Fruit fly (Drosophila melanogaster) whole organism, embryonic: Measurements from ENCODE around the gene CG43059.

Experiments
- BtbVII ChIP-seq: fragments of 200-800 bp; sonication (Bioruptor generic); optimal IDR thresholded peaks from 3 replicates; lab custom pipeline; 2017; ENCODE audit warnings: missing biosample characterization, mild to moderate bottlenecking, missing genetic modification characterization
- CG10147 ChIP-seq: fragments of 200-800 bp; sonication (Bioruptor generic); optimal IDR thresholded peaks from 2 replicates; lab custom pipeline; 2019; ENCODE audit warnings: missing biosample characterization, mild to moderate bottlenecking, missing genetic modification characterization, moderate library complexity
- CG10267 ChIP-seq: fragments of 200-800 bp; sonication (Bioruptor generic); optimal IDR thresholded peaks from 2 replicates; lab custom pipeline; 2018; ENCODE audit warnings: missing biosample characterization, mild to moderate bottlenecking, missing genetic modification characterization, moderate library complexity
- CG12071 ChIP-seq: fragments of 200-800 bp; sonication (Bioruptor generic); optimal IDR thresholded peaks from 3 replicates; lab custom pipeline; 2018; ENCODE audit warnings: missing biosample characterization, mild to moderate bottlenecking, missing genetic modification characterization
- CG12391 ChIP-seq: fragments of 200-800 bp; sonication (Bioruptor generic); optimal IDR thresholded peaks from 3 replicates; lab custom pipeline; 2018; ENCODE audit warnings: missing biosample characterization, mild to moderate bottlenecking, missing genetic modification characterization, moderate library complexity
- CG13123 ChIP-seq: fragments of 200-800 bp; sonication (Bioruptor generic); optimal IDR thresholded peaks from 2 replicates; lab custom pipeline; 2016; ENCODE audit warnings: missing biosample characterization, missing genetic modification characterization
- CG13287 ChIP-seq: fragments of 200-800 bp; sonication (Bioruptor generic); IDR thresholded peaks from 2 replicates; pipeline ENCODE4 v1.3.6; 2022; ENCODE audit warnings: missing biosample characterization, missing genetic modification characterization; ENCODE audit not compliant: partially characterized antibody
- CG14667 ChIP-seq: fragments of 200-800 bp; sonication (Bioruptor generic); IDR thresholded peaks from 2 replicates; pipeline ENCODE4 v1.3.6; 2022; ENCODE audit warnings: missing biosample characterization, missing genetic modification characterization
- CG14965 ChIP-seq: fragments of 200-800 bp; sonication (Bioruptor generic); optimal IDR thresholded peaks from 2 replicates; lab custom pipeline; 2016; ENCODE audit warnings: missing biosample characterization, missing genetic modification characterization, borderline replicate concordance
- CG18764 ChIP-seq: fragments of 200-800 bp; sonication (Bioruptor generic); optimal IDR thresholded peaks from 3 replicates; lab custom pipeline; 2016; ENCODE audit warnings: missing biosample characterization, missing genetic modification characterization
- CG2116 ChIP-seq: fragments of 200-800 bp; sonication (Bioruptor generic); optimal IDR thresholded peaks from 3 replicates; lab custom pipeline; 2018; ENCODE audit warnings: missing biosample characterization, mild to moderate bottlenecking, missing genetic modification characterization
- CG2120 ChIP-seq: fragments of 200-800 bp; sonication (Bioruptor generic); optimal IDR thresholded peaks from 3 replicates; lab custom pipeline; 2016; ENCODE audit warnings: missing biosample characterization, missing genetic modification characterization
- CG31388 ChIP-seq: fragments of 200-800 bp; sonication (Bioruptor generic); optimal IDR thresholded peaks from 2 replicates; lab custom pipeline; 2016; ENCODE audit warnings: missing biosample characterization, missing genetic modification characterization
- CG3281 ChIP-seq: fragments of 200-800 bp; sonication (Bioruptor generic); optimal IDR thresholded peaks from 3 replicates; lab custom pipeline; 2017; ENCODE audit warnings: missing biosample characterization, mild to moderate bottlenecking, missing genetic modification characterization
- CG4360 ChIP-seq: fragments of 200-800 bp; sonication (Bioruptor generic); IDR thresholded peaks from 2 replicates; pipeline ENCODE4 v1.3.6; 2022; ENCODE audit warnings: missing biosample characterization, missing genetic modification characterization
- CG4820 ChIP-seq: fragments of 200-800 bp; sonication (Bioruptor generic); optimal IDR thresholded peaks from 3 replicates; lab custom pipeline; 2016; ENCODE audit warnings: missing biosample characterization, missing genetic modification characterization
- CG7372 ChIP-seq: fragments of 200-800 bp; sonication (Bioruptor generic); IDR thresholded peaks from 2 replicates; pipeline ENCODE4 v1.3.6; 2022; ENCODE audit warnings: missing biosample characterization, missing genetic modification characterization
- CG7556 ChIP-seq: fragments of 200-800 bp; sonication (Bioruptor generic); optimal IDR thresholded peaks from 2 replicates; lab custom pipeline; 2017; ENCODE audit warnings: missing biosample characterization, mild to moderate bottlenecking, missing genetic modification characterization
- CTCF ChIP-seq: fragments of 200-800 bp; sonication (Bioruptor generic); optimal IDR thresholded peaks from 2 replicates; lab custom pipeline; 2017; ENCODE audit warnings: missing biosample characterization, mild to moderate bottlenecking, missing genetic modification characterization, moderate library complexity
- Deaf1 ChIP-seq: fragments of 200-800 bp; optimal IDR thresholded peaks from 3 replicates; lab custom pipeline; 2019; ENCODE audit warnings: missing biosample characterization, mild to moderate bottlenecking, missing genetic modification characterization, moderate library complexity
- Dip2 ChIP-seq: fragments of 200-800 bp; sonication (Bioruptor generic); IDR thresholded peaks from 2 replicates; pipeline ENCODE4 v1.3.6; 2022; ENCODE audit warnings: missing biosample characterization, missing genetic modification characterization
- Dp ChIP-seq: fragments of 200-800 bp; sonication (Bioruptor generic); optimal IDR thresholded peaks from 2 replicates; lab custom pipeline; 2018; ENCODE audit warnings: missing biosample characterization, mild to moderate bottlenecking, missing genetic modification characterization, moderate library complexity
- E2f2 ChIP-seq: fragments of 200-800 bp; sonication (Bioruptor generic); IDR thresholded peaks from 2 replicates; pipeline ENCODE4 v1.3.6; 2022; ENCODE audit warnings: missing biosample characterization, missing genetic modification characterization
- HLH54F ChIP-seq: fragments of 200-800 bp; sonication (Bioruptor generic); optimal IDR thresholded peaks from 3 replicates; lab custom pipeline; 2016; ENCODE audit warnings: missing biosample characterization, missing genetic modification characterization
- Hey ChIP-seq: fragments of 200-800 bp; sonication (Bioruptor generic); optimal IDR thresholded peaks from 3 replicates; lab custom pipeline; 2018; ENCODE audit warnings: missing biosample characterization, mild to moderate bottlenecking, missing genetic modification characterization
- MBD-R2 ChIP-seq: fragments of 200-800 bp; sonication (Bioruptor generic); IDR thresholded peaks from 2 replicates; pipeline ENCODE4 v1.3.6; 2022; ENCODE audit warnings: missing biosample characterization, missing genetic modification characterization
- Max ChIP-seq: fragments of 200-800 bp; sonication (Bioruptor generic); optimal IDR thresholded peaks from 2 replicates; lab custom pipeline; 2016; ENCODE audit warnings: missing biosample characterization, mild to moderate bottlenecking, missing genetic modification characterization
- Med ChIP-seq: fragments of 200-800 bp; sonication (Bioruptor generic); peaks from one replicate; lab custom pipeline; 2016; ENCODE audit warnings: missing biosample characterization, missing genetic modification characterization, mild to moderate bottlenecking, inconsistent platforms, moderate library complexity
- Rx ChIP-seq: fragments of 200-800 bp; sonication (Bioruptor generic); IDR thresholded peaks from 2 replicates; pipeline ENCODE4 v1.3.6; 2022; ENCODE audit warnings: missing biosample characterization, missing genetic modification characterization
- Scr ChIP-seq: fragments of 200-800 bp; sonication (Bioruptor generic); IDR thresholded peaks from 2 replicates; pipeline ENCODE4 v1.3.6; 2022; ENCODE audit warnings: missing biosample characterization, missing genetic modification characterization; ENCODE audit not compliant: partially characterized antibody
- Spps ChIP-seq: fragments of 200-800 bp; sonication (Bioruptor generic); optimal IDR thresholded peaks from 2 replicates; lab custom pipeline; 2018; ENCODE audit warnings: missing biosample characterization, mild to moderate bottlenecking, missing genetic modification characterization
- bbx ChIP-seq: fragments of 200-800 bp; sonication (Bioruptor generic); IDR thresholded peaks from 2 replicates; pipeline ENCODE4 v1.3.6; 2022; ENCODE audit warnings: missing biosample characterization, missing genetic modification characterization; ENCODE audit not compliant: partially characterized antibody
- bcd ChIP-seq: fragments of 200-800 bp; sonication (Bioruptor generic); optimal IDR thresholded peaks from 2 replicates; lab custom pipeline; 2017; ENCODE audit warnings: missing biosample characterization, mild to moderate bottlenecking, missing genetic modification characterization
- dmrt11E ChIP-seq: fragments of 200-800 bp; sonication (Bioruptor generic); optimal IDR thresholded peaks from 3 replicates; lab custom pipeline; 2018; ENCODE audit warnings: missing biosample characterization, mild to moderate bottlenecking, missing genetic modification characterization, moderate library complexity
- hth ChIP-seq: fragments of >200 bp; optimal IDR thresholded peaks from 2 replicates; lab custom pipeline; 2017; ENCODE audit warnings: inconsistent platforms
- kni ChIP-seq: fragments of 200-800 bp; sonication (Bioruptor generic); optimal IDR thresholded peaks from 3 replicates; lab custom pipeline; 2017; ENCODE audit warnings: mild to moderate bottlenecking, missing biosample characterization, missing genetic modification reagents, missing genetic modification characterization
- lmd ChIP-seq: fragments of 200-800 bp; sonication (Bioruptor generic); IDR thresholded peaks from 2 replicates; pipeline ENCODE4 v1.3.6; 2022; ENCODE audit warnings: missing biosample characterization, missing genetic modification characterization
- luna ChIP-seq: fragments of 200-800 bp; sonication (Bioruptor generic); optimal IDR thresholded peaks from 2 replicates; lab custom pipeline; 2016; ENCODE audit warnings: missing biosample characterization, missing genetic modification characterization
- pan ChIP-seq, 4 experiments: fragments of >200 bp in 3 of 4; fragments of 200-800 bp in 1 of 4; sonication (Bioruptor generic) in 1 of 4; optimal IDR thresholded peaks in 3 of 4; IDR thresholded peaks in 1 of 4; 2 replicates each; pipeline versions ENCODE4 v1.3.6 to Lab custom; 2017 to 2022; ENCODE audit warnings: missing biosample characterization in 2 of 4, missing genetic modification characterization in 2 of 4, mixed read lengths in 1 of 4
- pros ChIP-seq: fragments of 200-800 bp; sonication (Bioruptor generic); optimal IDR thresholded peaks from 3 replicates; lab custom pipeline; 2019; ENCODE audit warnings: missing biosample characterization, mild to moderate bottlenecking, missing genetic modification characterization, moderate library complexity
- psq ChIP-seq: fragments of 200-800 bp; sonication (Bioruptor generic); optimal IDR thresholded peaks from 2 replicates; lab custom pipeline; 2017; ENCODE audit warnings: missing biosample characterization, missing genetic modification characterization
- row ChIP-seq: fragments of 200-800 bp; sonication (Bioruptor generic); IDR thresholded peaks from 3 replicates; pipeline ENCODE4 v1.3.6; 2022; ENCODE audit warnings: missing biosample characterization, missing genetic modification characterization
- sc ChIP-seq, 3 experiments: fragments of >200 bp in 2 of 3; fragments of 200-800 bp in 1 of 3; sonication (Bioruptor generic) in 1 of 3; optimal IDR thresholded peaks; 2 replicates in 2 of 3; 3 replicates in 1 of 3; lab custom pipeline; 2017; ENCODE audit warnings: mild to moderate bottlenecking in 1 of 3, missing biosample characterization in 1 of 3, missing genetic modification characterization in 1 of 3, missing genetic modification reagents in 1 of 3
- scrt ChIP-seq: fragments of 200-800 bp; sonication (Bioruptor generic); optimal IDR thresholded peaks from 2 replicates; lab custom pipeline; 2018; ENCODE audit warnings: missing biosample characterization, mild to moderate bottlenecking, missing genetic modification characterization, moderate library complexity
- shn ChIP-seq: fragments of 200-800 bp; sonication (Bioruptor generic); optimal IDR thresholded peaks from 3 replicates; lab custom pipeline; 2016; ENCODE audit warnings: missing biosample characterization, missing genetic modification characterization
- slbo ChIP-seq: fragments of 200-800 bp; sonication (Bioruptor generic); IDR thresholded peaks from 2 replicates; pipeline ENCODE4 v1.3.6; 2022; ENCODE audit warnings: missing biosample characterization, missing genetic modification characterization
- so ChIP-seq: fragments of 200-800 bp; sonication (Bioruptor generic); IDR thresholded peaks from 3 replicates; pipeline ENCODE4 v1.3.6; 2022; ENCODE audit warnings: missing biosample characterization, missing genetic modification characterization
- trh ChIP-seq: fragments of 200-800 bp; sonication (Bioruptor generic); optimal IDR thresholded peaks from 2 replicates; lab custom pipeline; 2016; ENCODE audit warnings: missing biosample characterization, missing genetic modification characterization
- ttk ChIP-seq: fragments of 200-800 bp; sonication (Bioruptor generic); IDR thresholded peaks from 2 replicates; pipeline ENCODE4 v2.1.2; 2022; ENCODE audit warnings: missing biosample characterization, missing genetic modification characterization
- twi ChIP-seq: fragments of 200-800 bp; optimal IDR thresholded peaks from 2 replicates; lab custom pipeline; 2019; ENCODE audit warnings: missing biosample characterization, mild to moderate bottlenecking, missing genetic modification characterization, moderate library complexity
- zfh2 ChIP-seq: fragments of 200-800 bp; sonication (Bioruptor generic); optimal IDR thresholded peaks from 2 replicates; lab custom pipeline; 2016; ENCODE audit warnings: missing biosample characterization, missing genetic modification characterization

CG43059 gene

DNA sequence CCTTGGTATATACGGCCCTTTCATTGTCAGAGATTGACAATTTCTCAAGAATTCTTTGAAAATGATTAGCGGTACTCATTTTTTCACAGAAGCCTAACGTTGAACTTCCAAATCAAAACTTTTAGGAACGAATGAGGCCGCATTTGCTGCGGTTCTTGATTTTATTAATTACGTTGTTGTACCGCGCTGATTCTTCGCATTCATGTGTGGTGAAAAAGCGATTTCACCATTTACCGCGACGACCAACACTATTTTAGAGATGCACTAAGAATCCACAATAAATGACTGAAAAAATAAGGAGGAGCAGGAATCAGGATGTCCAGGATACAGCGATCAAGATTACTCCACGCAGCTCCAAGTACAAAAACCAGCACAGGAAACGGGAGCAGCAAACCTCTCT lies 14.9 kb downstream of the CG43059 start, which contains the start of the genes CG7194 and Sbp2 (continued):
- TF ChIP-seq pros (no peak), scrt (GFP tag; lab: Kevin White, UChicago) (no peak), psq (no peak), kni (GFP tag; lab: Kevin White, UChicago) (no peak), CG4820 (GFP tag; lab: Kevin White, UChicago) (no peak), CG13287 (GFP tag; lab: Robert Waterston, UW) (0 out of 2 replicates have a peak, but pooled peaks have one; percentile 17), zfh2 (peak; percentile 23), lmd (no peak), CG14667 (GFP tag; lab: Robert Waterston, UW) (no peak), bbx (GFP tag; lab: Robert Waterston, UW) (peak; percentile 7; the same call in 1 of the 2 replicates), luna (no peak), ttk (GFP tag; lab: Robert Waterston, UW) (no peak), row (GFP tag; lab: Robert Waterston, UW) (peak; percentile 23; the same call in 1 of the 3 replicates), dmrt11E (tag; lab: Kevin White, UChicago) (no peak), CG2120 (GFP tag; lab: Kevin White, UChicago) (peak; percentile 18), CG7556 (no peak), CG18764 (GFP tag; lab: Kevin White, UChicago) (no peak), CG12071 (GFP tag; lab: Kevin White, UChicago) (no peak), bcd (GFP tag; lab: Kevin White, UChicago) (no peak), CTCF (GFP tag; lab: Kevin White, UChicago) (peak; percentile 47), pan (optimal IDR thresholded peaks at IDR 0.05; lab: Kevin White, UChicago) (no peak), pan (GFP tag; optimal IDR thresholded peaks at IDR 0.05 in 1 of 2, IDR thresholded peaks at IDR 0.05 in 1 of 2) (peak in 1 of 2 experiments; percentile 15), Hey (tag; lab: Kevin White, UChicago) (no peak), CG4360 (peak; percentile 39), HLH54F (GFP tag; lab: Kevin White, UChicago) (no peak), sc (optimal IDR thresholded peaks at IDR 0.05; lab: Kevin White, UChicago) (no peak), sc (GFP tag; optimal IDR thresholded peaks at IDR 0.05; lab: Kevin White, UChicago) (no peak), trh (GFP tag; lab: Kevin White, UChicago) (no peak), twi (tag; lab: Kevin White, UChicago) (no peak), Dp (GFP tag; lab: Kevin White, UChicago) (peak; percentile 53), CG7372 (GFP tag; lab: Robert Waterston, UW) (no peak), BtbVII (GFP tag; lab: Kevin White, UChicago) (no peak), CG31388 (GFP tag; lab: Kevin White, UChicago) (no peak), CG2116 (peak; percentile 17), slbo (0 out of 2 replicates have a peak, but pooled peaks have one; percentile 12), CG3281 (GFP tag; lab: Kevin White, UChicago) (no peak), CG10267 (tag; lab: Kevin White, UChicago) (peak; percentile 74), CG13123 (GFP tag; lab: Kevin White, UChicago) (no peak), Deaf1 (no peak), E2f2 (GFP tag; lab: Robert Waterston, UW) (peak; percentile 69), so (no peak), MBD-R2 (GFP tag; lab: Robert Waterston, UW) (peak; percentile 49), CG12391 (no peak), Spps (tag; lab: Kevin White, UChicago) (no peak), Rx (no peak), Scr (GFP tag; lab: Robert Waterston, UW) (peak; percentile 10; the same call in 1 of the 2 replicates), Max (GFP tag; lab: Kevin White, UChicago) (no peak), CG14965 (no peak), Med (GFP tag; lab: Kevin White, UChicago) (peak; percentile 38), CG10147 (GFP tag; lab: Kevin White, UChicago) (no peak), shn (GFP tag; lab: Kevin White, UChicago) (no peak), Dip2 (GFP tag; lab: Robert Waterston, UW) (no peak), hth (lab: Kevin White, UChicago) (no peak)
